Fruit fly (Drosophila melanogaster): ENCODE data around the gene Xpac.
A peak's percentile ranks its signal among the peaks of the same experiment; 100 is the strongest.

The Xpac gene

DNA sequence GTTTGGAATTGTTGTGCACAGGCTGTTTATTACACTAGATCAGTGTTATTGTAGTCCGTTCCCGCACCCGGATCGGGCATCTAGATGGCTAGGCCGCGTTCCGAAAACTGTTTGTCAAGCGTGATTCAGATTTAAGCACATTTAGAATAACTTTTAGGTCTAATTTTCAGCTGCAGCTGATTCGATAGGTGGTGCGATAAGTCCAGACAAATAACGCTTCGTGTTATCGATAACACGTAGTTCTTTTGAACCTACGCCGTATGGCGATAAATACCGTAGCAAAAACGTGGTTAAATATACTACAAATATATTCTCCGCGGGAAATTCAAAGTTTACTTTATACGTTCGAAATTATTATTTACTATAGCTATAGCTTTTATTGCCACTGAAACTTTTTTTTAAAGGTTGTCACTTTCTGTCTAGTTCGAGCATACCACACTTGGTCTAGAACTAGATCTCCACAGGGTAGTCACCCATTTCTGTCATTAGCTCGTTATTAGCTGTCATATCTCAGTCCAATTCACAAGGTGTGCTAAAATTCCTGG lies 3.1 kb downstream of the Xpac start, which contains the start of the genes Cmtr1 and CG15375 (continued):
- TF ChIP-seq sob (GFP tag; IDR thresholded peaks at IDR 0.05), result no peak
- TF ChIP-seq CG16813 (GFP tag; IDR thresholded peaks at IDR 0.05; ENCODE audit: partially characterized antibody), result peak; percentile 73
- peak; percentile 84 for TF ChIP-seq Bgb (GFP tag; IDR thresholded peaks at IDR 0.05; ENCODE audit: partially characterized antibody)
- TF ChIP-seq mam (GFP tag; optimal IDR thresholded peaks at IDR 0.05), result no peak
- no peak for TF ChIP-seq Ravus (GFP tag; IDR thresholded peaks at IDR 0.05)

DNA sequence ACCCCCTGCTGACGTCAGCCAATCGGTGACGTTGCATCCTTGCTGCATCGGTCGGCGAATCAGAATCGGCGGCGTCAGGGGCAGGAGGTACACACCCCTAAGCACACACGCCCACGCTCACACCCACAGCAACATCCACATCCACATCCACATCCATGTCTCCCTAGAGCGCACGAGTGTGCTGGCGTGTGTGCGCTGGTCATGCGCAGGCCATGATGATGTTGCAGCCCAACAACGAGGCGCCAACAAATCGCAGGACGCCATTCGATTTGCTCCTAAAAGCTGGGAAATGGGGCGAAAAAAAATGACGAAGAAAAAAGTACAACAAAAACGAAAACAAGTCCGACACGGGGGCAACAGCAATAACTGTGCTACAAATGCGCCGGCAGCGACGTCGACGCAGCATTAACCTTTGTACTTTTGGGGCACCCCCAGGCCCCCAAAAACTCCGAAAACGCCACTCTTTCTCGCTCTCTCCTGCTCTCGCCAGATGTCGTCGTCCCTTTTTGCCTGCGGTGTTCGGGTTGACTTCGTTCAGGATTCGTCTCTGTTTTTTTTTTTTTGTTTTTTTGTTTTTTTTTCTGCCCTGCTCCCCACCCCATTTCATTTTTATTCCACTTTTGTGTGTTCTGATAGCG lies 14.9 kb downstream of the Xpac start:
- TF ChIP-seq kah (GFP tag; optimal IDR thresholded peaks at IDR 0.05) (no peak), Nf-YC (tag; optimal IDR thresholded peaks at IDR 0.05) (peak; percentile 90), CG1647 (GFP tag; optimal IDR thresholded peaks at IDR 0.05) (no peak), CG17385 (GFP tag; optimal IDR thresholded peaks at IDR 0.05) (no peak), emc (GFP tag; optimal IDR thresholded peaks at IDR 0.05) (no peak), sd (tag; optimal IDR thresholded peaks at IDR 0.05) (no peak), ssp (GFP tag; IDR thresholded peaks at IDR 0.05) (no peak), Adf1 (GFP tag; IDR thresholded peaks at IDR 0.05) (peak; percentile 88), ewg (GFP tag; optimal IDR thresholded peaks at IDR 0.05) (peak; percentile 25), ems (GFP tag; optimal IDR thresholded peaks at IDR 0.05) (no peak), CrebB (tag; optimal IDR thresholded peaks at IDR 0.05) (no peak), CG4404 (GFP tag; IDR thresholded peaks at IDR 0.05) (no peak), Max (GFP tag; optimal IDR thresholded peaks at IDR 0.05) (no peak), sens-2 (GFP tag; IDR thresholded peaks at IDR 0.05) (no peak), BtbVII (GFP tag; optimal IDR thresholded peaks at IDR 0.05) (no peak), CG32772 (GFP tag; IDR thresholded peaks at IDR 0.05) (peak; percentile 37; the same call in 1 of the 2 replicates), Deaf1 (tag; optimal IDR thresholded peaks at IDR 0.05) (peak; percentile 81), wdn (GFP tag; IDR thresholded peaks at IDR 0.05) (no peak), bab2 (GFP tag; optimal IDR thresholded peaks at IDR 0.05) (no peak), Bteb2 (GFP tag; optimal IDR thresholded peaks at IDR 0.05) (no peak), D (optimal IDR thresholded peaks at IDR 0.05) (no peak), D (GFP tag; optimal IDR thresholded peaks at IDR 0.05) (no peak), CG34422 (GFP tag; IDR thresholded peaks at IDR 0.05) (no peak), ftz-f1 (GFP tag; optimal IDR thresholded peaks at IDR 0.05) (no peak), Nf-YB (GFP tag; optimal IDR thresholded peaks at IDR 0.05) (peak; percentile 87), Rfx (GFP tag; IDR thresholded peaks at IDR 0.05) (no peak), salm (tag; optimal IDR thresholded peaks at IDR 0.05) (no peak), dimm (GFP tag; IDR thresholded peaks at IDR 0.05) (no peak), Atf6 (GFP tag; IDR thresholded peaks at IDR 0.05) (no peak)

- TF ChIP-seq CG15479 (GFP tag; optimal IDR thresholded peaks at IDR 0.05), result no peak
- TF ChIP-seq CG4328 (GFP tag; optimal IDR thresholded peaks at IDR 0.05), result no peak
- no peak for TF ChIP-seq CG14441 (GFP tag; IDR thresholded peaks at IDR 0.05)
- no peak for TF ChIP-seq stc (GFP tag; IDR thresholded peaks at IDR 0.05)
- TF ChIP-seq Hand (GFP tag; optimal IDR thresholded peaks at IDR 0.05), result no peak
- no peak for TF ChIP-seq run (tag; optimal IDR thresholded peaks at IDR 0.05)
- TF ChIP-seq CG9817 (tag; optimal IDR thresholded peaks at IDR 0.05), result no peak
- TF ChIP-seq CG30431 (GFP tag; optimal IDR thresholded peaks at IDR 0.05), result no peak
- TF ChIP-seq Adf1 (GFP tag; IDR thresholded peaks at IDR 0.05), result peak; percentile 80
- TF ChIP-seq slbo (GFP tag; IDR thresholded peaks at IDR 0.05), result no peak
- no peak for TF ChIP-seq nom (GFP tag; optimal IDR thresholded peaks at IDR 0.05)
- peak; percentile 76 for TF ChIP-seq ewg (GFP tag; optimal IDR thresholded peaks at IDR 0.05)
- TF ChIP-seq CG6683 (GFP tag; optimal IDR thresholded peaks at IDR 0.05), result no peak
- no peak for TF ChIP-seq grau (tag; optimal IDR thresholded peaks at IDR 0.05)
- peak; percentile 2 for TF ChIP-seq Jarid2 (GFP tag; optimal IDR thresholded peaks at IDR 0.05)
- TF ChIP-seq CG9876 (GFP tag; optimal IDR thresholded peaks at IDR 0.05), result no peak
- TF ChIP-seq gcm2 (GFP tag; optimal IDR thresholded peaks at IDR 0.05), result no peak
- TF ChIP-seq crol (GFP tag; IDR thresholded peaks at IDR 0.05), result peak; percentile 40
Observed at dm6 chrX:4075430-4075829, 28.6 kb downstream of the Xpac start, which contains the start of gene CG43689. TSS of gene CG43689 (plus strand) at chrX:4075743.

All from whole organism, embryonic.